Worm (Caenorhabditis elegans) whole organism, L3 larva: ENCODE measurements around the gene grl-12.

Source experiments
- aly-2 ChIP-seq: fragments of 150-350 bp; optimal IDR thresholded peaks from 2 replicates; lab custom pipeline; 2014; ENCODE audit warnings: missing biosample characterization, missing genetic modification characterization
- elt-3 ChIP-seq, 3 experiments: fragments of 150-350 bp in 1 of 3; sonication (generic microtip) in 2 of 3; optimal IDR thresholded peaks; 2 replicates in 2 of 3; 4 replicates in 1 of 3; lab custom pipeline; 2014 to 2017; ENCODE audit warnings: missing biosample characterization in 3 of 3, missing genetic modification characterization in 3 of 3
- jun-1 ChIP-seq: fragments of 150-350 bp; optimal IDR thresholded peaks from 2 replicates; lab custom pipeline; 2014; ENCODE audit warnings: missing biosample characterization, missing genetic modification reagents, missing genetic modification characterization
- lsy-12 ChIP-seq: sonication (generic microtip); optimal IDR thresholded peaks from 2 replicates; lab custom pipeline; 2016; ENCODE audit warnings: mild to moderate bottlenecking, missing genetic modification characterization, missing compliant biosample characterization
- nhr-11 ChIP-seq: fragments of 150-350 bp; optimal IDR thresholded peaks from 2 replicates; lab custom pipeline; 2014; ENCODE audit warnings: missing biosample characterization, missing genetic modification characterization
- nhr-28 ChIP-seq: fragments of 150-350 bp; optimal IDR thresholded peaks from 2 replicates; lab custom pipeline; 2014; ENCODE audit warnings: missing biosample characterization, missing genetic modification characterization
- nhr-77 ChIP-seq: fragments of 150-350 bp; optimal IDR thresholded peaks from 2 replicates; lab custom pipeline; 2014; ENCODE audit warnings: missing biosample characterization, missing genetic modification characterization
- pha-4 ChIP-seq: fragments of 150-350 bp; optimal IDR thresholded peaks from 2 replicates; lab custom pipeline; 2014; ENCODE audit warnings: missing biosample characterization, missing genetic modification reagents, missing genetic modification characterization
- unc-62 ChIP-seq: fragments of 150-350 bp; sonication (generic microtip); optimal IDR thresholded peaks from 4 replicates; lab custom pipeline; 2014; ENCODE audit warnings: missing biosample characterization, missing genetic modification reagents, missing genetic modification characterization
- ztf-4 ChIP-seq: fragments of 150-350 bp; optimal IDR thresholded peaks from 2 replicates; lab custom pipeline; 2014; ENCODE audit warnings: missing biosample characterization, missing genetic modification characterization

- no peak for TF ChIP-seq lsy-12 (tag; lab: Kevin White, UChicago)
- TF ChIP-seq ztf-4 (tag; lab: Kevin White, UChicago): no peak
- no peak for TF ChIP-seq jun-1 (tag; lab: Kevin White, UChicago)
- TF ChIP-seq nhr-11: no peak
- TF ChIP-seq aly-2 (tag; lab: Kevin White, UChicago): no peak
- TF ChIP-seq nhr-28 (tag; lab: Kevin White, UChicago): no peak
- no peak for TF ChIP-seq unc-62 (GFP tag; lab: Kevin White, UChicago)
- no peak for TF ChIP-seq elt-3 (tag; optimal IDR thresholded peaks at IDR 0.05; lab: Kevin White, UChicago)
- TF ChIP-seq nhr-77 (tag; lab: Kevin White, UChicago): no peak
- no peak for TF ChIP-seq pha-4 (tag; lab: Kevin White, UChicago)
These were observed 31.4 kb upstream of the grl-12 start for ce11 chrV:8668224-8668623.
